Worm (Caenorhabditis elegans): Measurements from ENCODE around the gene F57A8.7.
A peak's percentile ranks its signal among the peaks of the same experiment; 100 is the strongest.

The F57A8.7 gene

DNA sequence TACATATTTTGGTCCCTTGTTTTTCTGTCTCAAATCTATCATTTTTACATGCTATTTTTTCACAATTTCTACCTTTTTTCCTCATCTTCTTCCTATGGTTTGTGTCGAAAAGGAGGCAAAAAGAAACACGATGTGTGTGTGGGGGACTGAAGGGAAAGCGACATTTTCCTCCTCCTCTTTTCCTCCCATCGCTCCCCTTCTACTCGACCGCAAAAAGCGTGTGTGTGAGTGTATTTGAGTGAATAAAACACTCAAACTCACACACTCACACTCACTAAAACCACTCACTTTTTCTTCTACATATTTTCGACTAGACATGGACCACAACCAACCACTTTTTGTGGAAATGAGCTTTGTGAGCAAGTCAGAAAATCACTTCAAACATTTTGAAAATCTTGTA lies 34.1 kb upstream of the F57A8.7 start:
- TF ChIP-seq pes-1 (GFP tag; IDR thresholded peaks at IDR 0.05) (no peak), F13C5.2 (tag; optimal IDR thresholded peaks at IDR 0.05) (no peak)

DNA sequence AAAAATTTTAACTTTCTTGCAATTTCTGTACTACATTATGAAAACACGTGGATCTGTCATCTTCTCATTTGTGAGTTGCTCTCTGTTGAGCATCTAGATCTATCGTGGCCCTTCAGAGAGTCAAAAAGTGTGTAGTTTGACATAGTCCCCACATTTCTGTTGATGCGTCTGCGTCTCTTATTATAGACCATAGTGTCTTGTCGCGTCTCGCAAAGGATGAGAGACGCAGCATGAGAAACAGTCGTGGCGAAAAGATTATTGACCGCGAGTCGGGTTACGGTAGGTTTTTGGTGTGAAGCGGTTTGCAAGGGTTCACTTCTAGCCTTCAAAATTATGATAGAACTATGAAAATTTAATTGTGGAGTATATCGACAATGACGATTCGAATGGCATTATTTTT lies 33.3 kb upstream of the F57A8.7 start:
- TF ChIP-seq ets-7 (tag; optimal IDR thresholded peaks at IDR 0.05) (no peak), flt-1 (GFP tag; IDR thresholded peaks at IDR 0.05) (0 out of 2 replicates have a peak, but pooled peaks have one; percentile 9), F13C5.2 (tag; optimal IDR thresholded peaks at IDR 0.05) (peak; percentile 47)

DNA sequence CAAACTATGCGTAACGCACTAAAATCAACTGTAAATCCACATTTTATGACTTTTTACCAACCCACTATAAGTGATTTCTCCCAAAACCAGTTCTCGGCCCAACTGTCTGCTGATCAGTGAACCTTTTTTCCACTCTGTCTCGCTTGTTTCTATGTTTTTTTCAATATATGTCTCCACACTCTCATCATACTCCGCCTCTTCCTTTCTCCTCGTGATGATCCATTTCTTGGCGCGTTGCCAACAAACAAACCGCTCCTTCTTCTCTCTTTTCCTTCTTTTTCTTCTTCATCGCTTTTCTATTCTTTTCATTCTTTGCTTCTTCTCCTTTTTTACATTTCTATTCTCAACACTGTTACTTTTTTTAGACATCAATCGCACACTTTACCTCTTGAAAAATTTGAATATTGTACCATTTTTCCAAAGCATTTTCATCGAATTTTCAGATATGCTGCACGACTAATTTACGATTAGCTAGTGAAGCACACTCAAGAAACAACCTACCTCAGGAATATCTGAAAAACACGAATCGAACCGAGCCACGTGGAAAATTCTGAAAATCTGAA lies 32.2 kb upstream of the F57A8.7 start, which contains the start of gene T06E8.8:
Gene T06E8.8 (plus strand): TSS at position 513 of the 563 bp plus-strand sequence.
- TF ChIP-seq pes-1 (GFP tag; IDR thresholded peaks at IDR 0.05) (no peak), ceh-13 (GFP tag; optimal IDR thresholded peaks at IDR 0.05) (no peak), hmbx-1 (tag; optimal IDR thresholded peaks at IDR 0.05) (no peak), scrt-1 (GFP tag; IDR thresholded peaks at IDR 0.05) (no peak), ceh-36 (tag; optimal IDR thresholded peaks at IDR 0.05) (no peak), ets-7 (tag; optimal IDR thresholded peaks at IDR 0.05) (no peak), hmg-4 (GFP tag; optimal IDR thresholded peaks at IDR 0.05) (no peak), F13C5.2 (tag; optimal IDR thresholded peaks at IDR 0.05) (no peak), sea-1 (GFP tag; conservative IDR thresholded peaks at IDR 0.05) (no peak), B0310.2 (tag; optimal IDR thresholded peaks at IDR 0.05) (no peak), aly-1 (tag; optimal IDR thresholded peaks at IDR 0.05) (no peak), ama-1 (optimal IDR thresholded peaks at IDR 0.05) (no peak), tbx-11 (GFP tag; IDR thresholded peaks at IDR 0.05) (no peak), tbx-37 (GFP tag; conservative IDR thresholded peaks at IDR 0.05) (no peak), tra-4 (tag; optimal IDR thresholded peaks at IDR 0.05) (no peak), flt-1 (GFP tag; IDR thresholded peaks at IDR 0.05) (no peak), hnd-1 (tag; optimal IDR thresholded peaks at IDR 0.05) (no peak)

DNA sequence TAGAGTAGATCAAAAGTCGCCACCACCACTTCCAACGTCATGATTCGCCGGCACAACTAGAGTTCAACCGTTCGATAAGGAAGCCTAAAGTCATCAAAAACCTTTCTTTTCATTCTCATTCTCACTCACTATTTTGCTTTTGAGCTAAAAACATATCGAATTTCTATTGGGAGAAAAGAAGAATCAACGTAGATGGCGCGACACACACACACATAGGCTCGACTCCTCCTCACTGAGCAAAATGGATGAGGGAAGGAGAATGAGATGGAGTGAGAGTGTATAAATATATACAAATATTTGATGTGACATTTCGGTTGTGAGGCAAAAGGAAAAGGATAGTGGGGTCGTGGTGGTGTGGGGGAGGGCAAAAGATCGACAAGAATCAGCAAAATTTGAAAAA lies 30.8 kb upstream of the F57A8.7 start:
- TF ChIP-seq tbx-37 (GFP tag; conservative IDR thresholded peaks at IDR 0.05) (no peak), hnd-1 (tag; optimal IDR thresholded peaks at IDR 0.05) (no peak), aly-1 (tag; optimal IDR thresholded peaks at IDR 0.05) (no peak), ets-7 (tag; optimal IDR thresholded peaks at IDR 0.05) (no peak), F13C5.2 (tag; optimal IDR thresholded peaks at IDR 0.05) (no peak), tbx-11 (GFP tag; IDR thresholded peaks at IDR 0.05) (no peak), scrt-1 (GFP tag; IDR thresholded peaks at IDR 0.05) (no peak), B0310.2 (tag; optimal IDR thresholded peaks at IDR 0.05) (no peak), ceh-13 (GFP tag; optimal IDR thresholded peaks at IDR 0.05) (no peak), tra-4 (tag; optimal IDR thresholded peaks at IDR 0.05) (no peak), ceh-36 (tag; optimal IDR thresholded peaks at IDR 0.05) (no peak), ama-1 (optimal IDR thresholded peaks at IDR 0.05) (no peak), hmg-4 (GFP tag; optimal IDR thresholded peaks at IDR 0.05) (no peak), pes-1 (GFP tag; IDR thresholded peaks at IDR 0.05) (no peak), flt-1 (GFP tag; IDR thresholded peaks at IDR 0.05) (no peak), sea-1 (GFP tag; conservative IDR thresholded peaks at IDR 0.05) (no peak), hmbx-1 (tag; optimal IDR thresholded peaks at IDR 0.05) (no peak)

DNA sequence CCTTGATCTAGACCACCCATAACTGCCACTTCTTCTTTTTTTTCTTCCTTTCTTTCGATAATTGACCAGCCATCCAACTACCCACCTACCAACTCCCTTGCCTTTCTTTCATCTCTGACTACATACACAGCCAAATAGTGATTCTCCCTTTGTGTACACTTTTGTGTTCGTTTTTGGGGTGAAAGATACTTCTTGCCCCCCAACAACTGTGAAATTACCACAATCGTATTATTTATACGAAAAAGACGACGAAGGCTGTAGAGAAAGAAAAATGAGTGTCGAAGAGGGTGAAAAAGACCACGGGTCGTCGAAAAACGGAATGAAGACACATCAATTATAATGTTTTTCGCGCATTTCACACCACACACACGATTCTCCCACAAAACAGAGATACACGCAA lies 29.0 kb upstream of the F57A8.7 start:
- TF ChIP-seq aly-1 (tag; optimal IDR thresholded peaks at IDR 0.05) = no peak
- TF ChIP-seq ets-7 (tag; optimal IDR thresholded peaks at IDR 0.05) = no peak
- TF ChIP-seq ceh-36 (tag; optimal IDR thresholded peaks at IDR 0.05) = no peak
- TF ChIP-seq ama-1 (optimal IDR thresholded peaks at IDR 0.05) = no peak
- TF ChIP-seq B0310.2 (tag; optimal IDR thresholded peaks at IDR 0.05) = no peak
- no peak for TF ChIP-seq hmbx-1 (tag; optimal IDR thresholded peaks at IDR 0.05)
- TF ChIP-seq sea-1 (GFP tag; conservative IDR thresholded peaks at IDR 0.05) = no peak
- TF ChIP-seq scrt-1 (GFP tag; IDR thresholded peaks at IDR 0.05) = no peak
- TF ChIP-seq F13C5.2 (tag; optimal IDR thresholded peaks at IDR 0.05) = no peak
- TF ChIP-seq hmg-4 (GFP tag; optimal IDR thresholded peaks at IDR 0.05) = no peak
- no peak for TF ChIP-seq tra-4 (tag; optimal IDR thresholded peaks at IDR 0.05)
- TF ChIP-seq tbx-37 (GFP tag; conservative IDR thresholded peaks at IDR 0.05) = no peak
- no peak for TF ChIP-seq pes-1 (GFP tag; IDR thresholded peaks at IDR 0.05)
- TF ChIP-seq tbx-11 (GFP tag; IDR thresholded peaks at IDR 0.05) = no peak
- no peak for TF ChIP-seq flt-1 (GFP tag; IDR thresholded peaks at IDR 0.05)
- TF ChIP-seq hnd-1 (tag; optimal IDR thresholded peaks at IDR 0.05) = no peak
- TF ChIP-seq ceh-13 (GFP tag; optimal IDR thresholded peaks at IDR 0.05) = no peak

DNA sequence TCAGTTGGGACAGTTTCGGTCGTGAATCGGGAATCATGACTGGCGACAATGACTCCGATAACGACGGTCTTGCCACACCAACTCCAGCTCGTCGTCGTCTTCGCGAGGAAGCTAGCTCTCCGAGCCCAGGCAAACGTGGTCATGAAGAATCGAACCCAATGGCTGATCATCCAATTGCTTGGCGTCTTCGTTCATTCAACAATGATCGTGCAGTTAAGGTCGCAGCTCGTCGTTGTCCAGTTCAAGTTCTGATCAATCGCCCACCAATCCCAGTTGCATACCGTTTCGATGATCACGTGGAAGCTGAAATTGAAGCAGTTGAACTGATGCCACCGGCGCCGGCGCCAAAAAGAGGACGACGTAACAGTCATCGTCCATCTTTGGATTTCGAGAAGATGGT lies 28.4 kb upstream of the F57A8.7 start:
- TF ChIP-seq scrt-1 (GFP tag; IDR thresholded peaks at IDR 0.05) (no peak), flt-1 (GFP tag; IDR thresholded peaks at IDR 0.05) (no peak), sea-1 (GFP tag; conservative IDR thresholded peaks at IDR 0.05) (no peak), hmg-4 (GFP tag; optimal IDR thresholded peaks at IDR 0.05) (no peak), F13C5.2 (tag; optimal IDR thresholded peaks at IDR 0.05) (no peak), ets-7 (tag; optimal IDR thresholded peaks at IDR 0.05) (no peak)

DNA sequence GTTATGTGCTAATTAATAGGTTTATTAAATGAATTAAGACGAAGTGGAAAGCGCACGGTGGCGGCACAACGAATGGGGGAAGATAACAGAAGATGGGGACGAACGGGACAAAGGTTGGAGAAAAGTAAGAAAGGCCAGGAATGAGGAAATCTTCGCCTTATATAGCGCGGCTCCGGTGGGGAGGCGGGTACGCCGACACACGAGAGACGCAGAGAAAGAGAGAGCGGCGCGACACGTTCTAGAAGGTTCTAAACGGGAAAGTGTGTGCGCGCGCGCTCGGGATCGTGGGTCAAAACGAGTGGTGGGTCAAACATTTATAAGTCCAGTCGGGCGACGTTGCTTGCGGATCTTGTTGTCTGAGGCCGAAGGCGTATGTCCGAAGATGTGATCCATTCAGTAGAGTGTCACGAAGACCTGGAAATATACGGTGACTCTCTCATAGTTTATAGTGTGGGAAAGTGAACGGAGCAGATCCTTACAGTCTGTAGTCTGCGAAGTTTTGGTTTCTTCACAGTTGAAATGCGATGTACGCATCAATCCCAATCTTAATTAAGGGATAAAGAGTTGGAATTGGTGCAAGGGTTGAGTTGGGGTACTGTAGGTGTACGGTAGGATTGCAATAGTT lies 26.2 kb upstream of the F57A8.7 start:
- TF ChIP-seq scrt-1 (GFP tag; IDR thresholded peaks at IDR 0.05) (0 out of 2 replicates have a peak, but pooled peaks have one; percentile 29), pes-1 (GFP tag; IDR thresholded peaks at IDR 0.05) (0 out of 2 replicates have a peak, but pooled peaks have one; percentile 60), tbx-11 (GFP tag; IDR thresholded peaks at IDR 0.05) (0 out of 2 replicates have a peak, but pooled peaks have one; percentile 12)

DNA sequence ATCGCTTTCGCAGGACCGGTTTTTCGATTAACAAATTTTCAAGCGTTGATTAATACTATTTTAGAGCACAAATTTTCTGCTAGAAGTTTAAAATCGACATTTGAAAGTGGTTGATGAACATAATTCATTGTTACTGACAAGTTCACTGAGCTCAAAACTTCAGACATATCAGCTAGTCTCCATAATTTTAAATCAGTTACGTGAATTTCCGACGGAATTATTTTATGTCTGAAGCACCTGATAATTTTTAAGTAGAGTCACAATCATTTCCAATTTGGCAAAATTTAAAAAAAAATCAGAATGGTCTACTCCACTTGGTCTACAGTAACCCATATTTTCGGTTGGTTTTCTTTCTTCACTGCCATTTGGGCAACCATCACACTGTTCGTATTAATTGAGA lies 23.7 kb upstream of the F57A8.7 start, which contains the start of gene str-118:
Gene str-118 (plus strand): TSS at position 301 of the 400 bp plus-strand sequence.
- TF ChIP-seq flt-1 (GFP tag; IDR thresholded peaks at IDR 0.05) (no peak), ceh-13 (GFP tag; optimal IDR thresholded peaks at IDR 0.05) (no peak), scrt-1 (GFP tag; IDR thresholded peaks at IDR 0.05) (no peak), aly-1 (tag; optimal IDR thresholded peaks at IDR 0.05) (no peak), sea-1 (GFP tag; conservative IDR thresholded peaks at IDR 0.05) (no peak), ets-7 (tag; optimal IDR thresholded peaks at IDR 0.05) (no peak), pes-1 (GFP tag; IDR thresholded peaks at IDR 0.05) (no peak), tbx-37 (GFP tag; conservative IDR thresholded peaks at IDR 0.05) (no peak), B0310.2 (tag; optimal IDR thresholded peaks at IDR 0.05) (no peak)
